Worm (Caenorhabditis elegans): ENCODE data around the gene lea-1.

The lea-1 gene

DNA sequence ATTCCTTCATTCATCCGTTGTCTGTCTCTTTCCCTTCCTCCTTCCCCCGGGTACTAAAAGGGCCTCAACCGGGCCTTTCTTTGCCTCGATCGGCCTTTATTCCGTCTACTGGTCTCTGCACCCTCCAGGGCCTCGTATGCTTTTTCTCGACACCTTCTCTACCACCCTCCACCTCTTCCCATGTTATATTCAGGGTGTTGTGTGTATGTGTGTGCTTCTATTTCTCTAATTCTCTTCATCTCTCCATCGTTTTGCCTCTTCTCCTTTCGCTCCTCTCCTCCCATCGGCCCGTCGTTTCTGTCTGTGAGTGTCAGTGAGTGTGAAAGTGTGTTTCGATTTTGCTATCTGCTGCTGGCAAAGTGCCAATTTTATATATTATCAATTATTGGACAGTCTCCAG is 28.1 kb downstream of the lea-1 start (continued):
- TF ChIP-seq lin-1 (GFP tag; IDR thresholded peaks at IDR 0.05), result no peak
- TF ChIP-seq lir-3 (tag; optimal IDR thresholded peaks at IDR 0.05), result no peak
- no peak for TF ChIP-seq ZK337.2 (GFP tag; IDR thresholded peaks at IDR 0.05)
- TF ChIP-seq mxl-3 (GFP tag; optimal IDR thresholded peaks at IDR 0.05), result peak; percentile 68
- no peak for TF ChIP-seq ztf-11 (tag; optimal IDR thresholded peaks at IDR 0.05)
- TF ChIP-seq ceh-82 (tag; optimal IDR thresholded peaks at IDR 0.05), result no peak
- TF ChIP-seq Y5F2A.4 (GFP tag; optimal IDR thresholded peaks at IDR 0.05), result no peak
- TF ChIP-seq jun-1 (tag; optimal IDR thresholded peaks at IDR 0.05), result peak; percentile 55
- TF ChIP-seq mes-2 (tag; optimal IDR thresholded peaks at IDR 0.05; ENCODE audit: poor library complexity, severe bottlenecking), result peak; percentile 82
- peak; percentile 82 for TF ChIP-seq hmg-1.1 (GFP tag; IDR thresholded peaks at IDR 0.05)
- no peak for TF ChIP-seq aly-2 (tag; optimal IDR thresholded peaks at IDR 0.05)
- no peak for TF ChIP-seq nhr-42 (GFP tag; IDR thresholded peaks at IDR 0.05)
- TF ChIP-seq ama-1 (optimal IDR thresholded peaks at IDR 0.05), result no peak
- no peak for TF ChIP-seq saeg-2 (GFP tag; IDR thresholded peaks at IDR 0.05)
- TF ChIP-seq Y48G9A.11 (GFP tag; IDR thresholded peaks at IDR 0.05), result no peak
- peak; percentile 77 for TF ChIP-seq rbr-2 (tag; optimal IDR thresholded peaks at IDR 0.05)
- no peak for TF ChIP-seq ceh-44 (GFP tag; IDR thresholded peaks at IDR 0.05)
- TF ChIP-seq hlh-30 (tag; optimal IDR thresholded peaks at IDR 0.05; ENCODE audit: insufficient read depth), result peak; percentile 80
- no peak for TF ChIP-seq tra-1 (GFP tag; IDR thresholded peaks at IDR 0.05)
- TF ChIP-seq snpc-1.2 (GFP tag; IDR thresholded peaks at IDR 0.05), result no peak
- TF ChIP-seq dpl-1 (GFP tag; optimal IDR thresholded peaks at IDR 0.05), result peak; percentile 30
- no peak for TF ChIP-seq F49E8.2 (tag; optimal IDR thresholded peaks at IDR 0.05; ENCODE audit: borderline replicate concordance)
- TF ChIP-seq T26A8.4 (GFP tag; IDR thresholded peaks at IDR 0.05), result peak; percentile 45; the same call in 1 of the 2 replicates
- no peak for TF ChIP-seq unc-39 (tag; optimal IDR thresholded peaks at IDR 0.05)
- TF ChIP-seq cey-2 (tag; optimal IDR thresholded peaks at IDR 0.05; ENCODE audit: borderline replicate concordance, insufficient read depth), result no peak
- no peak for TF ChIP-seq zip-2 (tag; optimal IDR thresholded peaks at IDR 0.05)
- peak; percentile 90 for TF ChIP-seq nhr-28 (tag; optimal IDR thresholded peaks at IDR 0.05)
- peak; percentile 46 for TF ChIP-seq set-16 (GFP tag; IDR thresholded peaks at IDR 0.05)
- no peak for TF ChIP-seq unc-130 (GFP tag; optimal IDR thresholded peaks at IDR 0.05)
- no peak for TF ChIP-seq sdz-12 (GFP tag; optimal IDR thresholded peaks at IDR 0.05)
- TF ChIP-seq zag-1 (tag; optimal IDR thresholded peaks at IDR 0.05), result no peak
- no peak for TF ChIP-seq skn-1 (tag; optimal IDR thresholded peaks at IDR 0.05)
- TF ChIP-seq ceh-32 (tag; optimal IDR thresholded peaks at IDR 0.05; ENCODE audit: poor library complexity), result peak; percentile 20
- TF ChIP-seq egl-43 (GFP tag; IDR thresholded peaks at IDR 0.05), result no peak
- TF ChIP-seq nhr-111 (GFP tag; optimal IDR thresholded peaks at IDR 0.05), result no peak
- TF ChIP-seq Y105C5A.15 (GFP tag; IDR thresholded peaks at IDR 0.05), result no peak
- no peak for TF ChIP-seq daf-12 (tag; optimal IDR thresholded peaks at IDR 0.05)
- no peak for TF ChIP-seq F10B5.3 (tag; optimal IDR thresholded peaks at IDR 0.05)
- peak; percentile 70 for TF ChIP-seq nhr-6 (tag; optimal IDR thresholded peaks at IDR 0.05)
- no peak for TF ChIP-seq lin-29 (GFP tag; IDR thresholded peaks at IDR 0.05)
- TF ChIP-seq D1046.2 (GFP tag; IDR thresholded peaks at IDR 0.05), result no peak
- TF ChIP-seq nhr-10 (tag; optimal IDR thresholded peaks at IDR 0.05), result no peak
- TF ChIP-seq gei-8 (GFP tag; optimal IDR thresholded peaks at IDR 0.05), result no peak
- peak; percentile 70 for TF ChIP-seq lin-13 (GFP tag; optimal IDR thresholded peaks at IDR 0.05)
- no peak for TF ChIP-seq nhr-11 (tag; optimal IDR thresholded peaks at IDR 0.05)
- TF ChIP-seq ces-1 (GFP tag; optimal IDR thresholded peaks at IDR 0.05), result no peak
- no peak for TF ChIP-seq ceh-62 (tag; optimal IDR thresholded peaks at IDR 0.05)
- peak; percentile 91 for TF ChIP-seq dve-1 (tag; optimal IDR thresholded peaks at IDR 0.05; ENCODE audit: insufficient read depth)
- TF ChIP-seq zip-11 (GFP tag; IDR thresholded peaks at IDR 0.05), result no peak
- TF ChIP-seq F44E2.7 (GFP tag; IDR thresholded peaks at IDR 0.05), result no peak
- peak; percentile 24 to 79 for TF ChIP-seq mdl-1 (tag; optimal IDR thresholded peaks at IDR 0.05)
- TF ChIP-seq lsy-2 (tag; optimal IDR thresholded peaks at IDR 0.05), result peak; percentile 68 to 88

Measured in whole organism, L4 larva.